Worm (Caenorhabditis elegans) whole organism, L4/young adult: ENCODE results near the gene irld-49.

Experiments used
- W03F9.2 ChIP-seq: fragments of 150-350 bp; optimal IDR thresholded peaks from 2 replicates; lab custom pipeline; 2014; ENCODE audit warnings: missing biosample characterization, missing genetic modification characterization
- dao-5 ChIP-seq: sonication (generic microtip); optimal IDR thresholded peaks from 2 replicates; lab custom pipeline; 2016; ENCODE audit warnings: missing genotype, missing genetic modification characterization, moderate library complexity, missing compliant biosample characterization
- him-1 ChIP-seq: sonication (generic microtip); optimal IDR thresholded peaks from 2 replicates; lab custom pipeline; 2016; ENCODE audit warnings: missing genotype, missing genetic modification reagents, missing genetic modification characterization, missing compliant biosample characterization

DNA sequence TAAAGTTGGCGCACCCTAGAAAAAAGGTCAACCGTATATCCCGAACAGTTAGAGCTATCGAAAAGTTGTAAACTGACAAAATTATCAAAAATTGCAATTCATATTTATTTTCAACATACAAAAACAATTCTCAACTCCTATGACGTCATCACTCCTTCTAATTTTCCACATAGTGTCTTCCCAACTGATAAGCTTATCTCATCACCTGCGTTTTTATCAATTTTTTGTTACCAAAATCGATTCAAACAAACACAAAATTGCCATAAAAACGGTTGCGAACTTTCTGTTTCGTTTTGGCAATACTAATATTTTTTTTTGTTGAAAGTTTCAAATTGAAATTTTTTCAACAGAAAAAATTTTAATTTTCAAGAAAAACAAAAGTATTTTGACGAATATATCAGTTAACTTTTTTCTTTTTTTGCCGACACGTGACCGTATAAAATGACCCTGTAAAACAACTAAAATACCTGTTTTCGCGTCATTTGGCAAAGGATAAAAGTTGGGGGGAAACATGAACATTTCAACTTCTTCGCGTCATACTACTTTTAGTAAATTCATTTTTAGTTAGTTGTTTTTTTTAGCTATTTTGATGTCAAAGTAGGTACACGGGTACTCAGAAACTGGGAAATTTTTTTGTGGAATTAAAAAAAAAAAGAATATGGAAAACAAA is 31.7 kb downstream of the irld-49 start:
- TF ChIP-seq him-1 (tag; lab: Kevin White, UChicago) (no peak), dao-5 (tag; lab: Kevin White, UChicago) (no peak), W03F9.2 (tag; lab: Kevin White, UChicago) (no peak)
